Worm (Caenorhabditis elegans) whole organism, midembryonic: ENCODE results near the gene M02F4.2.

Experiments
- T22C8.4 ChIP-seq: fragments of 200-800 bp; sonication (Bioruptor generic); IDR thresholded peaks from 2 replicates; pipeline ENCODE4 v1.3.6; 2022; ENCODE audit warnings: missing genetic modification characterization, missing compliant biosample characterization
- flt-1 ChIP-seq: fragments of 200-800 bp; sonication (Bioruptor generic); IDR thresholded peaks from 2 replicates; pipeline ENCODE4 v1.3.6; 2022; ENCODE audit warnings: missing genetic modification characterization, missing compliant biosample characterization
- ref-1 ChIP-seq: fragments of 200-800 bp; sonication (Bioruptor generic); conservative IDR thresholded peaks from 2 replicates; pipeline ENCODE4 v1.3.6; 2022; ENCODE audit warnings: missing genetic modification reagents, missing genetic modification characterization, missing compliant biosample characterization
- ztf-23 ChIP-seq: fragments of 200-800 bp; sonication (Bioruptor generic); IDR thresholded peaks from 2 replicates; pipeline ENCODE4 v1.3.6; 2022; ENCODE audit warnings: missing genetic modification reagents, missing genetic modification characterization, missing compliant biosample characterization

DNA sequence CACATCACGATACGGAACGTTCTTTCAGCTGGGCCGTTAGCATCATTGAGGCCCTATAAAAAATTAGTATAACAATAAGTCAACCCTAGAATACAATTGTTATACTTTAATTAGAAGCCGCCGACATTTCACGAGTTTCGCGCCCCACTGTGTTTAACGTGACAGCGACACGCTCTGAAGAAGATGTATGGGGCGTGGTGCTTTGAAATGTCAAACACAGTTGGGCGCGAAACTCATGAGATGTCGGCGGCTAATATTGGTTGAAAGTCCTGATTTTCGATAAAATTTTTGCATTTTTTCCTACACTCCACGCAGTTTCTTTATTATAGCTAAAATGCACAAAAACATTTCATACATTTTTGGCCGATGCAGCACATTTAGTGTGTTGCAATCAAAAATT is 22.0 kb upstream of the M02F4.2 start:
- TF ChIP-seq flt-1: no peak
- TF ChIP-seq ztf-23: no peak
- no peak for TF ChIP-seq ref-1
- no peak for TF ChIP-seq T22C8.4 (GFP tag; lab: Robert Waterston, UW)
